Fruit fly (Drosophila melanogaster) whole organism, embryonic: ENCODE results near the gene Ufd4.

Experiments
- Abd-B ChIP-seq: fragments of 200-800 bp; sonication (Bioruptor generic); optimal IDR thresholded peaks from 2 replicates; lab custom pipeline; 2018; ENCODE audit warnings: missing biosample characterization, mild to moderate bottlenecking, missing genetic modification characterization, moderate library complexity
- Adf1 ChIP-seq: fragments of 200-800 bp; sonication (Bioruptor generic); IDR thresholded peaks from 2 replicates; pipeline ENCODE4 v1.3.6; 2022; ENCODE audit warnings: missing biosample characterization, missing genetic modification characterization
- CG12236 ChIP-seq: fragments of 200-800 bp; sonication (Bioruptor generic); optimal IDR thresholded peaks from 2 replicates; lab custom pipeline; 2016; ENCODE audit warnings: missing biosample characterization, missing genetic modification characterization
- CG12659 ChIP-seq: fragments of 200-800 bp; sonication (Bioruptor generic); optimal IDR thresholded peaks from 3 replicates; lab custom pipeline; 2017; ENCODE audit warnings: mild to moderate bottlenecking, missing biosample characterization, missing genetic modification reagents, missing genetic modification characterization
- CG15514 ChIP-seq: fragments of 200-800 bp; sonication (Bioruptor generic); optimal IDR thresholded peaks from 3 replicates; lab custom pipeline; 2017; ENCODE audit warnings: missing biosample characterization, missing genetic modification characterization, mild to moderate bottlenecking, moderate library complexity, missing genetic modification reagents
- CG17568 ChIP-seq: fragments of 200-800 bp; sonication (Bioruptor generic); optimal IDR thresholded peaks from 2 replicates; lab custom pipeline; 2018; ENCODE audit warnings: missing biosample characterization, mild to moderate bottlenecking, missing genetic modification characterization, moderate library complexity
- CG18764 ChIP-seq: fragments of 200-800 bp; sonication (Bioruptor generic); optimal IDR thresholded peaks from 3 replicates; lab custom pipeline; 2016; ENCODE audit warnings: missing biosample characterization, missing genetic modification characterization
- CG4730 ChIP-seq: fragments of 200-800 bp; sonication (Bioruptor generic); IDR thresholded peaks from 2 replicates; pipeline ENCODE4 v1.3.6; 2022; ENCODE audit warnings: missing biosample characterization, missing genetic modification characterization
- CG5245 ChIP-seq: fragments of 200-800 bp; sonication (Bioruptor generic); optimal IDR thresholded peaks from 3 replicates; lab custom pipeline; 2016; ENCODE audit warnings: missing biosample characterization, missing genetic modification characterization
- CG8765 ChIP-seq: fragments of 200-800 bp; sonication (Bioruptor generic); IDR thresholded peaks from 2 replicates; pipeline ENCODE4 v1.3.6; 2022; ENCODE audit warnings: missing biosample characterization, missing genetic modification characterization
- CG9797 ChIP-seq: fragments of 200-800 bp; sonication (Bioruptor generic); optimal IDR thresholded peaks from 3 replicates; lab custom pipeline; 2018; ENCODE audit warnings: missing biosample characterization, mild to moderate bottlenecking, missing genetic modification characterization
- Fer3 ChIP-seq: fragments of 200-800 bp; sonication (Bioruptor generic); optimal IDR thresholded peaks from 2 replicates; lab custom pipeline; 2018; ENCODE audit warnings: missing biosample characterization, mild to moderate bottlenecking, missing genetic modification characterization, moderate library complexity
- HHEX ChIP-seq: fragments of 200-800 bp; sonication (Bioruptor generic); optimal IDR thresholded peaks from 3 replicates; lab custom pipeline; 2017; ENCODE audit warnings: missing biosample characterization, mild to moderate bottlenecking, missing genetic modification characterization, missing genetic modification reagents
- HmgD ChIP-seq: fragments of 200-800 bp; sonication (Bioruptor generic); optimal IDR thresholded peaks from 3 replicates; lab custom pipeline; 2016; ENCODE audit warnings: missing biosample characterization, missing genetic modification characterization
- HmgZ ChIP-seq: fragments of 200-800 bp; sonication (Bioruptor generic); optimal IDR thresholded peaks from 2 replicates; lab custom pipeline; 2018; ENCODE audit warnings: missing biosample characterization, mild to moderate bottlenecking, missing genetic modification characterization
- NFAT ChIP-seq: fragments of 200-800 bp; sonication (Bioruptor generic); IDR thresholded peaks from 2 replicates; pipeline ENCODE4 v1.3.6; 2022; ENCODE audit warnings: missing biosample characterization, missing genetic modification characterization
- NK7.1 ChIP-seq: fragments of 200-800 bp; sonication (Bioruptor generic); optimal IDR thresholded peaks from 3 replicates; lab custom pipeline; 2016; ENCODE audit warnings: missing biosample characterization, missing genetic modification characterization
- Nf-YB ChIP-seq: fragments of 200-800 bp; sonication (Bioruptor generic); optimal IDR thresholded peaks from 3 replicates; lab custom pipeline; 2019; ENCODE audit warnings: missing biosample characterization, mild to moderate bottlenecking, missing genetic modification characterization, moderate library complexity
- Opbp ChIP-seq: fragments of 200-800 bp; sonication (Bioruptor generic); IDR thresholded peaks from 3 replicates; pipeline ENCODE4 v1.3.6; 2022; ENCODE audit warnings: missing biosample characterization, missing genetic modification characterization; ENCODE audit not compliant: partially characterized antibody
- Pdp1 ChIP-seq, 2 experiments: fragments of 200-800 bp; sonication (Bioruptor generic); optimal IDR thresholded peaks; 3 replicates each; lab custom pipeline; 2016; ENCODE audit warnings: missing biosample characterization in 2 of 2, missing genetic modification characterization in 2 of 2, mild to moderate bottlenecking in 1 of 2, moderate library complexity in 1 of 2
- Rfx ChIP-seq: fragments of 200-800 bp; sonication (Bioruptor generic); IDR thresholded peaks from 2 replicates; pipeline ENCODE4 v1.3.6; 2022; ENCODE audit warnings: missing biosample characterization, missing genetic modification characterization
- Sry-δ ChIP-seq: fragments of 200-800 bp; sonication (Bioruptor generic); optimal IDR thresholded peaks from 2 replicates; lab custom pipeline; 2016; ENCODE audit warnings: missing biosample characterization, missing genetic modification characterization
- Trl ChIP-seq, 3 experiments: fragments of >200 bp in 2 of 3; fragments of 200-800 bp in 1 of 3; sonication (Bioruptor generic) in 1 of 3; optimal IDR thresholded peaks; 2 replicates in 1 of 3; 3 replicates in 2 of 3; lab custom pipeline; 2016 to 2017; ENCODE audit warnings: missing biosample characterization in 1 of 3, missing genetic modification characterization in 1 of 3
- abd-A ChIP-seq: fragments of 200-800 bp; sonication (Bioruptor generic); optimal IDR thresholded peaks from 3 replicates; lab custom pipeline; 2019; ENCODE audit warnings: missing biosample characterization, mild to moderate bottlenecking, missing genetic modification characterization, moderate library complexity
- ase ChIP-seq: fragments of 200-800 bp; sonication (Bioruptor generic); IDR thresholded peaks from 3 replicates; pipeline ENCODE4 v1.3.6; 2022; ENCODE audit warnings: missing biosample characterization, missing genetic modification characterization
- az2 ChIP-seq: fragments of 200-800 bp; sonication (Bioruptor generic); optimal IDR thresholded peaks from 3 replicates; lab custom pipeline; 2016; ENCODE audit warnings: missing biosample characterization, missing genetic modification characterization
- bbx ChIP-seq: fragments of 200-800 bp; sonication (Bioruptor generic); IDR thresholded peaks from 2 replicates; pipeline ENCODE4 v1.3.6; 2022; ENCODE audit warnings: missing biosample characterization, missing genetic modification characterization; ENCODE audit not compliant: partially characterized antibody
- cad ChIP-seq: fragments of >200 bp; optimal IDR thresholded peaks from 2 replicates; lab custom pipeline; 2017; ENCODE audit warnings: missing biosample characterization, missing genetic modification characterization
- cg ChIP-seq: fragments of 200-800 bp; sonication (Bioruptor generic); optimal IDR thresholded peaks from 3 replicates; lab custom pipeline; 2019; ENCODE audit warnings: missing biosample characterization, mild to moderate bottlenecking, missing genetic modification characterization, moderate library complexity
- chinmo ChIP-seq: fragments of 200-800 bp; sonication (Bioruptor generic); IDR thresholded peaks from 4 replicates; pipeline ENCODE4 v1.3.6; 2022; ENCODE audit warnings: missing biosample characterization, missing genetic modification characterization; ENCODE audit not compliant: partially characterized antibody
- crp ChIP-seq, 2 experiments: fragments of 200-800 bp; sonication (Bioruptor generic); optimal IDR thresholded peaks; 2 replicates in 1 of 2; 3 replicates in 1 of 2; lab custom pipeline; 2017; ENCODE audit warnings: missing biosample characterization in 2 of 2, missing genetic modification characterization in 2 of 2, mild to moderate bottlenecking in 1 of 2, moderate library complexity in 1 of 2
- dm ChIP-seq: fragments of 200-800 bp; sonication (Bioruptor generic); optimal IDR thresholded peaks from 3 replicates; lab custom pipeline; 2016; ENCODE audit warnings: missing biosample characterization, missing genetic modification characterization
- ems ChIP-seq: fragments of 200-800 bp; sonication (Bioruptor generic); optimal IDR thresholded peaks from 3 replicates; lab custom pipeline; 2016; ENCODE audit warnings: missing biosample characterization, missing genetic modification characterization
- esg ChIP-seq: fragments of 200-800 bp; sonication (Bioruptor generic); conservative IDR thresholded peaks from 2 replicates; pipeline ENCODE4 v1.3.6; 2022; ENCODE audit warnings: missing biosample characterization, missing genetic modification characterization
- fd102C ChIP-seq: fragments of 200-800 bp; sonication (Bioruptor generic); optimal IDR thresholded peaks from 2 replicates; lab custom pipeline; 2018; ENCODE audit warnings: missing biosample characterization, mild to moderate bottlenecking, missing genetic modification characterization, moderate library complexity
- fd3F ChIP-seq: fragments of 200-800 bp; sonication (Bioruptor generic); optimal IDR thresholded peaks from 2 replicates; lab custom pipeline; 2018; ENCODE audit warnings: missing biosample characterization, mild to moderate bottlenecking, missing genetic modification characterization, moderate library complexity
- gfzf ChIP-seq: fragments of 200-800 bp; sonication (Bioruptor generic); optimal IDR thresholded peaks from 2 replicates; lab custom pipeline; 2016; ENCODE audit warnings: missing biosample characterization, mild to moderate bottlenecking, missing genetic modification characterization, moderate library complexity
- gsb-n ChIP-seq: fragments of 200-800 bp; sonication (Bioruptor generic); optimal IDR thresholded peaks from 3 replicates; lab custom pipeline; 2018; ENCODE audit warnings: missing biosample characterization, mild to moderate bottlenecking, missing genetic modification characterization
- ham ChIP-seq: fragments of 200-800 bp; sonication (Bioruptor generic); IDR thresholded peaks from 2 replicates; pipeline ENCODE4 v1.3.6; 2022; ENCODE audit warnings: missing biosample characterization, missing genetic modification characterization
- kah ChIP-seq: fragments of 200-800 bp; sonication (Bioruptor generic); optimal IDR thresholded peaks from 2 replicates; lab custom pipeline; 2018; ENCODE audit warnings: missing biosample characterization, mild to moderate bottlenecking, missing genetic modification characterization
- maf-S ChIP-seq: fragments of 200-800 bp; sonication (Bioruptor generic); optimal IDR thresholded peaks from 2 replicates; lab custom pipeline; 2016; ENCODE audit warnings: missing biosample characterization, missing genetic modification characterization
- otp ChIP-seq: fragments of 200-800 bp; sonication (Bioruptor generic); IDR thresholded peaks from 3 replicates; pipeline ENCODE4, ENCODE4 v1.3.6; 2022; ENCODE audit warnings: missing biosample characterization, missing genetic modification characterization
- pnt ChIP-seq: fragments of 200-800 bp; sonication (Bioruptor generic); optimal IDR thresholded peaks from 3 replicates; lab custom pipeline; 2016; ENCODE audit warnings: missing biosample characterization, missing genetic modification characterization
- slou ChIP-seq: fragments of 200-800 bp; sonication (Bioruptor generic); optimal IDR thresholded peaks from 3 replicates; lab custom pipeline; 2016; ENCODE audit warnings: missing biosample characterization, missing genetic modification characterization
- tx ChIP-seq: fragments of 200-800 bp; sonication (Bioruptor generic); optimal IDR thresholded peaks from 2 replicates; lab custom pipeline; 2016; ENCODE audit warnings: missing biosample characterization, missing genetic modification characterization
- usp ChIP-seq: fragments of >200 bp; optimal IDR thresholded peaks from 2 replicates; lab custom pipeline; 2017; ENCODE audit warnings: missing biosample characterization, missing genetic modification characterization
- z ChIP-seq: fragments of 200-800 bp; sonication (Bioruptor generic); IDR thresholded peaks from 3 replicates; pipeline ENCODE4 v1.3.6; 2022; ENCODE audit warnings: missing biosample characterization, missing genetic modification characterization
- zen ChIP-seq: fragments of 200-800 bp; sonication (Bioruptor generic); optimal IDR thresholded peaks from 3 replicates; lab custom pipeline; 2018; ENCODE audit warnings: missing biosample characterization, mild to moderate bottlenecking, missing genetic modification characterization, moderate library complexity

Gene Ufd4

dm6 chr2L:10260750-10261493 lies 31.2 kb downstream of the Ufd4 start, which contains the start of gene Pten (continued):
- TF ChIP-seq Trl (optimal IDR thresholded peaks at IDR 0.05; lab: Kevin White, UChicago) (no peak), Trl (GFP tag; optimal IDR thresholded peaks at IDR 0.05; lab: Kevin White, UChicago) (peak; percentile 78), fd3F (GFP tag; lab: Kevin White, UChicago) (peak; percentile 42), Abd-B (GFP tag; lab: Kevin White, UChicago) (no peak), Sry-δ (peak; percentile 79), Nf-YB (GFP tag; lab: Kevin White, UChicago) (no peak), cg (GFP tag; lab: Kevin White, UChicago) (peak; percentile 56), CG15514 (no peak), tx (GFP tag; lab: Kevin White, UChicago) (peak; percentile 64), ems (GFP tag; lab: Kevin White, UChicago) (peak; percentile 32), fd102C (peak; percentile 44), abd-A (no peak), pnt (peak; percentile 58), zen (peak; percentile 77), CG12659 (GFP tag; lab: Kevin White, UChicago) (peak; percentile 82), maf-S (peak; percentile 64), CG12236 (GFP tag; lab: Kevin White, UChicago) (no peak), NFAT (GFP tag; lab: Robert Waterston, UW) (no peak), slou (GFP tag; lab: Kevin White, UChicago) (peak; percentile 63), Pdp1 (GFP tag; optimal IDR thresholded peaks at IDR 0.05; lab: Kevin White, UChicago) (peak; percentile 56 to 60), cad (GFP tag; lab: Kevin White, UChicago) (peak; percentile 74), chinmo (GFP tag; lab: Robert Waterston, UW) (peak; percentile 85; the same call in 2 of the 4 replicates), usp (GFP tag; lab: Kevin White, UChicago) (no peak), otp (GFP tag; lab: Robert Waterston, UW) (no peak; the same call in 2 of the 3 replicates), Fer3 (tag; lab: Kevin White, UChicago) (peak; percentile 61), gsb-n (tag; lab: Kevin White, UChicago) (no peak), CG17568 (no peak), ham (GFP tag; lab: Robert Waterston, UW) (no peak), Opbp (peak; percentile 91; the same call in 2 of the 3 replicates), NK7.1 (GFP tag; lab: Kevin White, UChicago) (peak; percentile 39), dm (no peak), az2 (GFP tag; lab: Kevin White, UChicago) (peak; percentile 62), Rfx (no peak; the same call in 1 of the 2 replicates), HmgD (GFP tag; lab: Kevin White, UChicago) (no peak), HHEX (GFP tag; lab: Kevin White, UChicago) (no peak), HmgZ (peak; percentile 57), Adf1 (no peak), z (GFP tag; lab: Robert Waterston, UW) (no peak), CG4730 (GFP tag; lab: Robert Waterston, UW) (no peak), gfzf (GFP tag; lab: Kevin White, UChicago) (peak; percentile 10), crp (GFP tag; optimal IDR thresholded peaks at IDR 0.05; lab: Kevin White, UChicago) (peak in 1 of 2 experiments; percentile 15), CG8765 (GFP tag; lab: Robert Waterston, UW) (no peak), ase (GFP tag; lab: Robert Waterston, UW) (no peak; the same call in 2 of the 3 replicates), CG9797 (GFP tag; lab: Kevin White, UChicago) (no peak), CG18764 (peak; percentile 100), kah (GFP tag; lab: Kevin White, UChicago) (peak; percentile 83), esg (GFP tag; lab: Robert Waterston, UW) (0 out of 2 replicates have a peak, but pooled peaks have one; percentile 50), CG5245 (GFP tag; lab: Kevin White, UChicago) (peak; percentile 60), bbx (GFP tag; lab: Robert Waterston, UW) (peak; percentile 89)
